Fruit fly (Drosophila melanogaster) whole organism, pupa: Measurements from ENCODE around the gene CG4080.
A peak's percentile ranks its signal among the peaks of the same experiment; 100 is the strongest.

ENCODE experiments used
- CG10348 ChIP-seq: fragments of 200-800 bp; sonication (Bioruptor generic); IDR thresholded peaks from 2 replicates; pipeline ENCODE4 v1.3.6; 2022; ENCODE audit warnings: missing biosample characterization, missing genetic modification characterization
- CG12605 ChIP-seq: fragments of 200-800 bp; sonication (Bioruptor generic); IDR thresholded peaks from 2 replicates; pipeline ENCODE4 v1.3.6; 2022; ENCODE audit warnings: missing biosample characterization, missing genetic modification characterization
- CG13204 ChIP-seq: fragments of 200-800 bp; sonication (Bioruptor generic); optimal IDR thresholded peaks from 2 replicates; lab custom pipeline; 2018; ENCODE audit warnings: missing biosample characterization, mild to moderate bottlenecking, missing genetic modification characterization, moderate library complexity
- CG14655 ChIP-seq: fragments of 200-800 bp; sonication (Bioruptor generic); optimal IDR thresholded peaks from 3 replicates; lab custom pipeline; 2017; ENCODE audit warnings: mild to moderate bottlenecking, missing biosample characterization, missing genetic modification reagents, missing genetic modification characterization
- CG15710 ChIP-seq: fragments of 200-800 bp; sonication (Bioruptor generic); optimal IDR thresholded peaks from 2 replicates; lab custom pipeline; 2018; ENCODE audit warnings: missing biosample characterization, mild to moderate bottlenecking, missing genetic modification characterization, moderate library complexity
- CG17806 ChIP-seq: fragments of 200-800 bp; sonication (Bioruptor generic); optimal IDR thresholded peaks from 2 replicates; lab custom pipeline; 2018; ENCODE audit warnings: missing biosample characterization, mild to moderate bottlenecking, missing genetic modification characterization, moderate library complexity
- CG32121 ChIP-seq: fragments of 200-800 bp; sonication (Bioruptor generic); IDR thresholded peaks from 2 replicates; pipeline ENCODE4 v1.3.6; 2022; ENCODE audit warnings: missing biosample characterization, missing genetic modification characterization
- CG34367 ChIP-seq: fragments of 200-800 bp; sonication (Bioruptor generic); optimal IDR thresholded peaks from 2 replicates; lab custom pipeline; 2018; ENCODE audit warnings: missing biosample characterization, mild to moderate bottlenecking, missing genetic modification characterization
- CG4496 ChIP-seq: fragments of 200-800 bp; sonication (Bioruptor generic); IDR thresholded peaks from 3 replicates; pipeline ENCODE4 v1.3.6; 2022; ENCODE audit warnings: missing biosample characterization, missing genetic modification characterization
- CG8159 ChIP-seq: fragments of 200-800 bp; sonication (Bioruptor generic); optimal IDR thresholded peaks from 3 replicates; lab custom pipeline; 2018; ENCODE audit warnings: missing biosample characterization, mild to moderate bottlenecking, missing genetic modification characterization, moderate library complexity
- CG8301 ChIP-seq: fragments of 200-800 bp; sonication (Bioruptor generic); optimal IDR thresholded peaks from 2 replicates; lab custom pipeline; 2018; ENCODE audit warnings: missing biosample characterization, mild to moderate bottlenecking, missing genetic modification characterization
- CG9948 ChIP-seq: fragments of 200-800 bp; sonication (Bioruptor generic); optimal IDR thresholded peaks from 2 replicates; lab custom pipeline; 2018; ENCODE audit warnings: missing biosample characterization, mild to moderate bottlenecking, missing genetic modification characterization, moderate library complexity
- D1 ChIP-seq: fragments of 200-800 bp; sonication (Bioruptor generic); optimal IDR thresholded peaks from 2 replicates; lab custom pipeline; 2018; ENCODE audit warnings: missing biosample characterization, mild to moderate bottlenecking, missing genetic modification characterization, moderate library complexity
- EcR ChIP-seq: fragments of 200-800 bp; sonication (Bioruptor generic); optimal IDR thresholded peaks from 3 replicates; lab custom pipeline; 2019; ENCODE audit warnings: missing biosample characterization, missing genetic modification characterization, mild to moderate bottlenecking, moderate library complexity, missing genetic modification reagents
- Ets98B ChIP-seq: fragments of 200-800 bp; sonication (Bioruptor generic); IDR thresholded peaks from 2 replicates; pipeline ENCODE4 v1.3.6; 2022; ENCODE audit warnings: missing biosample characterization, missing genetic modification characterization
- Pif1A ChIP-seq: fragments of 200-800 bp; sonication (Bioruptor generic); optimal IDR thresholded peaks from 3 replicates; lab custom pipeline; 2016; ENCODE audit warnings: missing biosample characterization, missing genetic modification characterization
- Pif1B ChIP-seq: fragments of 200-800 bp; sonication (Bioruptor generic); optimal IDR thresholded peaks from 3 replicates; lab custom pipeline; 2016; ENCODE audit warnings: missing biosample characterization, missing genetic modification characterization
- Snoo ChIP-seq: fragments of 200-800 bp; sonication (Bioruptor generic); optimal IDR thresholded peaks from 3 replicates; lab custom pipeline; 2017; ENCODE audit warnings: missing biosample characterization, mild to moderate bottlenecking, missing genetic modification characterization, inconsistent platforms
- fd96Ca ChIP-seq: fragments of 200-800 bp; sonication (Bioruptor generic); IDR thresholded peaks from 3 replicates; pipeline ENCODE4 v1.3.6; 2022; ENCODE audit warnings: missing biosample characterization, missing genetic modification characterization
- gl ChIP-seq: fragments of 200-800 bp; sonication (Bioruptor generic); optimal IDR thresholded peaks from 2 replicates; lab custom pipeline; 2018; ENCODE audit warnings: missing biosample characterization, mild to moderate bottlenecking, missing genetic modification characterization
- rn ChIP-seq: fragments of 200-800 bp; sonication (Bioruptor generic); IDR thresholded peaks from 2 replicates; pipeline ENCODE4 v1.3.6; 2022; ENCODE audit warnings: missing biosample characterization, missing genetic modification characterization

The CG4080 gene

dm6 chr3L:9426656-9427294 is 27.7 kb upstream of the CG4080 start, which contains the start of the genes Atat and Shc:
Gene Atat (minus strand): TSS chr3L:9426758.
Gene Shc (plus strand): TSS chr3L:9427010.
- TF ChIP-seq EcR (peak; percentile 11), CG15710 (peak; percentile 99), gl (tag; lab: Kevin White, UChicago) (peak; percentile 90), CG34367 (tag; lab: Kevin White, UChicago) (peak; percentile 98), CG4496 (GFP tag; lab: Robert Waterston, UW) (peak; percentile 99), fd96Ca (GFP tag; lab: Robert Waterston, UW) (peak; percentile 99), CG17806 (peak; percentile 98), CG32121 (GFP tag; lab: Robert Waterston, UW) (peak; percentile 99), Pif1A (GFP tag; lab: Kevin White, UChicago) (peak; percentile 97), CG14655 (GFP tag; lab: Kevin White, UChicago) (peak; percentile 98), D1 (tag; lab: Kevin White, UChicago) (peak; percentile 54), CG9948 (tag; lab: Kevin White, UChicago) (peak; percentile 98), Pif1B (GFP tag; lab: Kevin White, UChicago) (peak; percentile 94), rn (GFP tag; lab: Robert Waterston, UW) (peak; percentile 99), CG12605 (peak; percentile 95), CG10348 (GFP tag; lab: Robert Waterston, UW) (peak; percentile 99), Ets98B (peak; percentile 99), CG8159 (tag; lab: Kevin White, UChicago) (peak; percentile 98), Snoo (tag; lab: Kevin White, UChicago) (peak; percentile 99), CG13204 (peak; percentile 78), CG8301 (peak; percentile 96)

dm6 chr3L:9425838-9426237 is 26.8 kb upstream of the CG4080 start:
- TF ChIP-seq CG14655 (GFP tag; lab: Kevin White, UChicago) (peak; percentile 34), CG12605 (no peak), EcR (no peak), CG13204 (no peak), CG34367 (tag; lab: Kevin White, UChicago) (no peak), CG8301 (peak; percentile 32), CG17806 (no peak), Ets98B (peak; percentile 63), CG4496 (GFP tag; lab: Robert Waterston, UW) (peak; percentile 50; the same call in 1 of the 3 replicates), CG32121 (GFP tag; lab: Robert Waterston, UW) (peak; percentile 51; the same call in 1 of the 2 replicates)

- no peak for TF ChIP-seq CG13204
- TF ChIP-seq CG15710, result peak; percentile 9
- 0 out of 2 replicates have a peak, but pooled peaks have one; percentile 29 for TF ChIP-seq CG12605
- TF ChIP-seq CG14655 (GFP tag; lab: Kevin White, UChicago), result peak; percentile 42
- TF ChIP-seq CG32121 (GFP tag; lab: Robert Waterston, UW), result 0 out of 2 replicates have a peak, but pooled peaks have one; percentile 26
- TF ChIP-seq rn (GFP tag; lab: Robert Waterston, UW), result no peak
- TF ChIP-seq CG34367 (tag; lab: Kevin White, UChicago), result no peak
- peak; percentile 43; the same call in 1 of the 3 replicates for TF ChIP-seq CG4496 (GFP tag; lab: Robert Waterston, UW)
- TF ChIP-seq fd96Ca (GFP tag; lab: Robert Waterston, UW), result no peak
- peak; percentile 58 for TF ChIP-seq CG17806
- TF ChIP-seq Pif1A (GFP tag; lab: Kevin White, UChicago), result peak; percentile 35
- peak; percentile 49 for TF ChIP-seq CG8301
- peak; percentile 57; the same call in 1 of the 2 replicates for TF ChIP-seq Ets98B
- peak; percentile 9 for TF ChIP-seq CG8159 (tag; lab: Kevin White, UChicago)
- TF ChIP-seq D1 (tag; lab: Kevin White, UChicago), result peak; percentile 4
- TF ChIP-seq CG9948 (tag; lab: Kevin White, UChicago), result peak; percentile 12
- peak; percentile 24 for TF ChIP-seq Snoo (tag; lab: Kevin White, UChicago)
Observed at dm6 chr3L:9424528-9424911, 25.5 kb upstream of the CG4080 start.

dm6 chr3L:9423757-9424527 is 24.9 kb upstream of the CG4080 start:
- TF ChIP-seq CG10348 (GFP tag; lab: Robert Waterston, UW) (no peak), CG34367 (tag; lab: Kevin White, UChicago) (no peak), CG4496 (GFP tag; lab: Robert Waterston, UW) (no peak), CG8301 (no peak), EcR (no peak), CG12605 (no peak), Ets98B (no peak), fd96Ca (GFP tag; lab: Robert Waterston, UW) (no peak), gl (tag; lab: Kevin White, UChicago) (no peak), rn (GFP tag; lab: Robert Waterston, UW) (no peak), CG17806 (no peak), CG32121 (GFP tag; lab: Robert Waterston, UW) (no peak), Snoo (tag; lab: Kevin White, UChicago) (no peak), CG15710 (no peak), Pif1A (GFP tag; lab: Kevin White, UChicago) (no peak), CG9948 (tag; lab: Kevin White, UChicago) (no peak), D1 (tag; lab: Kevin White, UChicago) (no peak)
